Worm (Caenorhabditis elegans) whole organism, L4/young adult: Measurements from ENCODE around the gene pdl-1.

Experiments
- W03F9.2 ChIP-seq: fragments of 150-350 bp; optimal IDR thresholded peaks from 2 replicates; lab custom pipeline; 2014; ENCODE audit warnings: missing biosample characterization, missing genetic modification characterization
- dao-5 ChIP-seq: sonication (generic microtip); optimal IDR thresholded peaks from 2 replicates; lab custom pipeline; 2016; ENCODE audit warnings: missing genotype, missing genetic modification characterization, moderate library complexity, missing compliant biosample characterization
- him-1 ChIP-seq: sonication (generic microtip); optimal IDR thresholded peaks from 2 replicates; lab custom pipeline; 2016; ENCODE audit warnings: missing genotype, missing genetic modification reagents, missing genetic modification characterization, missing compliant biosample characterization

pdl-1 gene

ce11 chrII:7205388-7205787 lies 21.8 kb downstream of the pdl-1 start, which contains the start of gene srd-59:
srd-59 (plus strand) TSS chrII:7205688.
- TF ChIP-seq dao-5 = no peak
- no peak for TF ChIP-seq him-1 (tag; lab: Kevin White, UChicago)
- no peak for TF ChIP-seq W03F9.2 (tag; lab: Kevin White, UChicago)

ce11 chrII:7207649-7208048 lies 24.0 kb downstream of the pdl-1 start:
- no peak for TF ChIP-seq him-1 (tag; lab: Kevin White, UChicago)
- TF ChIP-seq W03F9.2 (tag; lab: Kevin White, UChicago) = no peak
- no peak for TF ChIP-seq dao-5

ce11 chrII:7208184-7208583 lies 24.6 kb downstream of the pdl-1 start, which contains the start of gene dhs-7:
dhs-7 (minus strand) TSS chrII:7208460.
- TF ChIP-seq W03F9.2 (tag; lab: Kevin White, UChicago) = no peak
- TF ChIP-seq dao-5 = no peak
- no peak for TF ChIP-seq him-1 (tag; lab: Kevin White, UChicago)

DNA sequence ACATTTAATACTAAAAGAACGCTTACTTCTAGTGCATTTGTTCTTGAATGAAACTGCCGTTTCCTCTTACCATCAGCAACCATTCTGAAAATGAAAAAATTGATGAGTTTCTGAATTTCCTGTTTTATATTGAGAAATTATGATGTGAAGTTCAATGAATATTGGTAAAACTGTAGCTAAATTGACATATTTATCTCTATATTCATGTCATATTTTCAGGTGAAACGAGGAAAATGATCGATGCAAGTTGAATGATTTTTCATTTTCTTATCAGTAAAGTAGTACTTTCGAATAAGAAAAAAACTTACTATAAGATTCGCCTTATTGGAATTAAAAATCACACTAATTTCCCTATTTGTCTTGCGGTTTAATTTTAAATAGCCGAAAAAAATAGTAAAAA lies 26.6 kb downstream of the pdl-1 start, which contains the start of gene E04F6.15:
Gene E04F6.15 (minus strand): TSS at position 101 of the 400 bp plus-strand sequence.
- TF ChIP-seq W03F9.2 (tag; lab: Kevin White, UChicago) (no peak), him-1 (tag; lab: Kevin White, UChicago) (no peak)

ce11 chrII:7211280-7211679 lies 27.7 kb downstream of the pdl-1 start, which contains the start of gene E04F6.8:
E04F6.8 (minus strand) TSS chrII:7211380.
- TF ChIP-seq him-1 (tag; lab: Kevin White, UChicago) = no peak
- TF ChIP-seq dao-5 = no peak
- TF ChIP-seq W03F9.2 (tag; lab: Kevin White, UChicago) = no peak

- TF ChIP-seq W03F9.2 (tag; lab: Kevin White, UChicago) (no peak), dao-5 (no peak), him-1 (tag; lab: Kevin White, UChicago) (no peak)
Observed at ce11 chrII:7212059-7212458, 28.5 kb downstream of the pdl-1 start, which contains the start of gene E04F6.9. E04F6.9 (minus strand) TSS chrII:7212159.

DNA sequence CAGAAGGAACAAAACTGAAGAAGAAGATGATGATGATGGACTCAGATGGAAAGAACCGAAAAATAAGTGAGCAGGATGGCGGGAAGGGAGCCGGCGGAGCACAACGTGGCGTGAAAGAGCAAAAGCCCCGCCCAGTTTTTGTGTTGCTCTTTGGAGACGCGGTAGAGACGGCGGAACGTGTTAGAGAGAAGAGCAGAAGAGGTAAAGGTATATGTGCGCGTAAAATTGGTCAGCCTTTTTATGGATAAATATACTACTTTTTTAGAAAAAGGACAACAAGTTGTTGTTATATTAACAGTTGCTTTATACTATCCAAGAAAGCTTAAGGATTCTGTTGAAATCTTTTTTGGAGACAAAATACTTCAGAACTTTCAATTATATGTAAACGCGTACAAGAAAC lies 33.4 kb downstream of the pdl-1 start, which contains the start of gene E04F6.10:
Gene E04F6.10 (minus strand): TSS at position 101 of the 400 bp plus-strand sequence.
- no peak for TF ChIP-seq him-1 (tag; lab: Kevin White, UChicago)

ce11 chrII:7224074-7224473 lies 40.5 kb downstream of the pdl-1 start:
- no peak for TF ChIP-seq dao-5
- no peak for TF ChIP-seq W03F9.2 (tag; lab: Kevin White, UChicago)
- no peak for TF ChIP-seq him-1 (tag; lab: Kevin White, UChicago)

DNA sequence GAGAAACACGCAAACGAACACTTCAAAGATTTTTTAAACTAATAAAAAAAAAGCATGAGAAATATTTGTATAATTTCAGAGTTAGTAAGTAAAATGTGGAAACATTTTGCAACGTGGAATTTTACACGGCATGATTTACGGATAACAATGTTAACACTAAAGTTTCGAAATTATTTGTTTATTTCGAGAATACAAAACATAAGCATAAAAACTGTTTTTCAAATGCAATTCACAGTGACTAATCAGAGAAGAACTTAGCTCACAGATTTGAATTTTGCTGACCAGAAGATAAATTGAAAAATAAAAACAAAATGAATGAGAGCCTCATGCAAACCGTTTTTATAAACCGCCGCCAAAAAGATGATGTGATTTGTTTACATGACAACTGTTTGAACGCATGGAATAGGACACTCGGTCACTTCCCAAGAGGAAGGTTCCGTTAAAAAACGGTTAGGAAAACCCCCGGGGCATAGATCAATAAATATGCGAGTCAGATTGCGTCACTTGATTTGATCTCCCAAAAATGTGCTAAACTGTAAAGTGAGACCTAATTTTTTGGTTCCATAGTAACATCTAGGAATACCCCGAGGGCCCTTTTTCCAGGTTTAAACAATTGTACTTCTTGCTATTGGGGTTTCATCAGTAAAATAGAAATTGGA lies 42.4 kb downstream of the pdl-1 start, which contains the start of gene clh-3:
Gene clh-3 (minus strand): TSS at position 51 of the 659 bp plus-strand sequence.
- TF ChIP-seq him-1 (tag; lab: Kevin White, UChicago) (no peak), dao-5 (no peak), W03F9.2 (tag; lab: Kevin White, UChicago) (no peak)

DNA sequence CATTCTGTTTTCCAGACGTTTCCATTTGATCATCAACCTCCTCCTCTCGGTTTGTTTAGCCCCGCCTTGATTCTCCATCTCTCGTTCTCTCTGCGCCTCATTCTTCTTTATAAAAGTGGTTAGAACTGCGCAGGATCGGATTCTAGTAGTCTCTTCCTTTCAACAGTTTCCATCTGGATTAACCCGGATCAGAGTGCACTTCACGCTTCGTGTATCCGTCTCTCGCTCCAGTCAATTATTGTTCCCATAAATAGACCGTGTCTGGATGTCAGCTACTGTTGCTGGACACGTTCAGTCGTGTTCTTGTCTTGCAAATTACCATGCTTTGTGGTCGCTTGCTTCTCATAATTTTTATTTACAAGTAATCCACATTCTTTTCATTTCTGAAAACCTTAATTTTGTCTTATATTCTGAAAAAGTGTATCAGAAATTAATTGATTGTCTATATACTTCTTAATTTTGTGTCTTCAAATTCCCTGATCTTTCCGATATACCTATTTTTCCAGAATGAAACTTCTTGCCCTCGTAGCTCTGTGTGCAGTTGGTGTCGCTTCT lies 45.1 kb downstream of the pdl-1 start, which contains the start of gene F32A5.4:
Gene F32A5.4 (plus strand): TSS at position 505 of the 555 bp plus-strand sequence.
- TF ChIP-seq him-1 (tag; lab: Kevin White, UChicago) (no peak), dao-5 (no peak), W03F9.2 (tag; lab: Kevin White, UChicago) (no peak)

- TF ChIP-seq dao-5 (no peak), W03F9.2 (tag; lab: Kevin White, UChicago) (no peak), him-1 (tag; lab: Kevin White, UChicago) (no peak)
Observed at ce11 chrII:7230684-7231083, 47.1 kb downstream of the pdl-1 start.

DNA sequence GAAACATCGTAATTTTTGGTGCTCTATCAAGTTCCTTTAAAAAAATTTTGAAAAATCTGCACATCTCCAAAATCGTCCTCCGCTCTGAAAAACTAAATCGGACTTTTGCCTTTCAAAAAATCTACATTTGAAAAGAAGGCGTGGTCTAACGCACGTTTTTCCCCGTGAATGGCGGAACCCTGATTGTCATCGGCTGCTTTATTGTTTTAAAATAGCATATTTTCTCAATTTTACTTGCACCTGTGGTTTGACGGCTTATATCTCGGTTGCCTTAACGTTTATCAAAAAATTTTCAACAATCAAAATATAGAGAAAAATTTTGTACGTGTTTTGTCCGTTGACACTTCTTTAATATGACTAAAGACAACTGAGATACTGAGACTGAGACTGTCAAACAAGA lies 48.4 kb downstream of the pdl-1 start:
- TF ChIP-seq W03F9.2 (tag; lab: Kevin White, UChicago) = no peak
- TF ChIP-seq dao-5 = no peak
- no peak for TF ChIP-seq him-1 (tag; lab: Kevin White, UChicago)

ce11 chrII:7232517-7232916 lies 48.9 kb downstream of the pdl-1 start, which contains the start of gene ctsa-3.1:
ctsa-3.1 (plus strand) TSS chrII:7232853.
- TF ChIP-seq W03F9.2 (tag; lab: Kevin White, UChicago) = no peak
- no peak for TF ChIP-seq dao-5
- TF ChIP-seq him-1 (tag; lab: Kevin White, UChicago) = no peak

DNA sequence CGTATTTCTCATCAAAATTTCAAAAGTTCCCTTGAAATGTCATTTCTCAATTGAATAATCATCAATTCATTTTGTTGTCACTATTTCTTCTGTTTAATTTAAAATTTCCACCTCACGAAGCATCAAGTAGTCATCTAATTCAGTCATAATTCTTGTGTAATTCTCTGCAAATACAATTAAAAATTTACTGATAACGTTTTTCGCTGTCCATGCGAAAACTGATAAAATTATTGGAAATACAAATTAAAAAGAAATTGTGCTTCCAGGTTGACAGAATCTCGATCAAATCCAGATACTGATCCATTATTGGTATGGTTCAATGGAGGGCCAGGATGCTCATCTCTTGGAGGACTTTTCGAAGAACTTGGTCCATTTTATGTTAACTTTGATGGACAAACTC lies 49.7 kb downstream of the pdl-1 start:
- TF ChIP-seq him-1 (tag; lab: Kevin White, UChicago) (no peak), W03F9.2 (tag; lab: Kevin White, UChicago) (no peak), dao-5 (no peak)
